Fruit fly (Drosophila melanogaster): ENCODE data around the gene Vha16-5.

DNA sequence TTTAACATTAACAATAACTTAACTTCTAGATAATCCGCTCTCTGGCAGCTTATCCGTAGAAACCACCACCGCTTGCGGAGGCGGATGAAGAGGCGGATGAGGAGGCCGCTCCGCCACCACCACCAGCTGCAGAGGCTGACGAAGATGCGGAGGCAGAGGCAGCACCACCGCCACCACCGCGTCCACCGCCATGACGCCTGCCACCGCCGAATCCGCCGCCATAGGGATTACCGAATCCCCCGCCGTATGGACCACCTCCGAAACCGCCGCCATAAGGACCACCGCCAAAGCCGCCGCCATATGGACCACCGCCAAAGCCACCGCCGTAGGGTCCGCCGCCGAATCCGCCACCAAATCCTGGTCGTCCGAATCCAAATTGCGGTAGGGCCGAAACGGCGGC lies 48.1 kb downstream of the Vha16-5 start:
- no peak for TF ChIP-seq pan (optimal IDR thresholded peaks at IDR 0.05)
- TF ChIP-seq EcR (GFP tag; optimal IDR thresholded peaks at IDR 0.05): no peak
- no peak for TF ChIP-seq psq (optimal IDR thresholded peaks at IDR 0.05)
- TF ChIP-seq CG8478 (optimal IDR thresholded peaks at IDR 0.05): no peak
- TF ChIP-seq usp (GFP tag; optimal IDR thresholded peaks at IDR 0.05): no peak

Measured in whole organism.